Fruit fly (Drosophila melanogaster) Kc167 (cell line): ENCODE data around the gene lds.

Experiments used
- Myc ChIP-seq: fragments of >200 bp; optimal IDR thresholded peaks from 2 replicates; lab custom pipeline; 2017; ENCODE audit warnings: missing external identifiers
- Sin3A ChIP-seq: fragments of >200 bp; optimal IDR thresholded peaks from 2 replicates; lab custom pipeline; 2018; ENCODE audit warnings: missing external identifiers
- h ChIP-seq: fragments of >200 bp; optimal IDR thresholded peaks from 3 replicates; lab custom pipeline; 2018; ENCODE audit warnings: missing external identifiers
- insv ChIP-seq: fragments of >200 bp; optimal IDR thresholded peaks from 3 replicates; lab custom pipeline; 2018; ENCODE audit warnings: missing external identifiers
- psq ChIP-seq: fragments of >200 bp; optimal IDR thresholded peaks from 2 replicates; lab custom pipeline; 2017; ENCODE audit warnings: missing external identifiers
- ttk ChIP-seq: sonication (Bioruptor generic); optimal IDR thresholded peaks from 2 replicates; lab custom pipeline; 2017; ENCODE audit warnings: missing external identifiers

lds gene

DNA sequence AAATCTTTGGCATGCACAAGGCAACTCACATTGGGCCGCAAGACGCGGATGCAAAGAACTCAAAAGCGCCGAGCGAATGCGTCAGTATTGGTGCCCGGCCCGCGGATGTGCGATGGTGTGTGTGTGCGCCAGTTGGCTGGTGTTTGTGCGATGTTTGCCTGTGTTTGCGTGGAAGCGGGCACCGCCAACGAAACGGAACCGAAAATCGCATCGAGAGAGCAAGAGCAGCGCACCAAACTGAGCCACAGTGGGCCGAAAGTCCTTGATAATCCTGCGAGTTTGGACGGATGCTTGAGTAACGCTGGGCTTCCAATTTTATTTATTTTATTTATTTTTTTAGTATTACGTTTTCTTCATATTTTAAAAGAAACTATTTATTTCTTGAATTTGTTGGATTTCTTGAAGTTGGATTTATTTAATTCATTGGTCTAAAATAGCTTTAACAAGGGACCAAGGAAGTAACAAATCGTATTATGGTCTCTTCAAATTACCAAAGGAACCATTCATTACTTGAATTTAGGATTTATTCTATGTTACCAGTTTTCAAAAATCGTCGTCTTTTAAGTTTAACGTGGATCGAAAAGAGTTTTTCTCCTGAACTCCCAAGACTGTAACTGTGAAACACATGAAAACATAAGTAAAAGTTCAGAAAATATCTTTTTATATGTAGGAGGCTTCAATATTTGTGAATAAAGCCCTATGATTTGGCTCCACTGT, 42.7 kb downstream of the lds start:
- TF ChIP-seq h (lab: Kevin White, UChicago) (no peak), Sin3A (lab: Kevin White, UChicago) (no peak), psq (lab: Kevin White, UChicago) (no peak), insv (lab: Kevin White, UChicago) (no peak), Myc (lab: Kevin White, UChicago) (no peak), ttk (no peak)

DNA sequence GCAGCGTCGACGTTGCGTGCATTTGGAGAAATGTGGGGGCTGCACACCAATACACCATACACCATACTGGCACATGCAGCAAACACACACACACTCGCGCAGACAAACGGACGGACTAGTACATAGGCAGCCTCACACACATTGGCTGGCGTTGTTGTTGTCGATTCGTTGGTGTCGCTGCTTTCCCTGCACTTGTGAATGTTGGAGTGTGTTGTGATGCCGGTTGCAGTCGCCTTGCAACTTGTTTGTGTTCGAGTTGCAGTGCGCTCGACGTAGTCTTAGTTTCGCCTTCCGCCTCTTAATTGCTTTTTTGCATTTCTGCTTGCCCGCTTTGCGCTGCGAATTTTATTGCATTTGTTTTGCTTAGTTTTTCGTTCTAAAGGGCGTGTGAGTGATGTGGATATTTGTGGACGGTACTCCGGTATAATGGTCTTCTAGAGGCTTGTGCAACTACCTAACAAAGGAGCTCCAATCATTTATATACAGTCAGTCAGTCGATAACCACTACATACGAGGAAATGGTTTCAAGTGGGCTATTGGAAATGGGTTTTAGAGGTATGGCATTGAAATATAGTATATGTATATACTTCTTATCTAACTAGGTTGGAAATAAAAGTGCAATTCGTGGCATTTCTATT, 43.4 kb downstream of the lds start:
- no peak for TF ChIP-seq psq (lab: Kevin White, UChicago)
- no peak for TF ChIP-seq insv (lab: Kevin White, UChicago)
- no peak for TF ChIP-seq Myc (lab: Kevin White, UChicago)
- TF ChIP-seq ttk = no peak
- TF ChIP-seq h (lab: Kevin White, UChicago) = no peak
- TF ChIP-seq Sin3A (lab: Kevin White, UChicago) = no peak

DNA sequence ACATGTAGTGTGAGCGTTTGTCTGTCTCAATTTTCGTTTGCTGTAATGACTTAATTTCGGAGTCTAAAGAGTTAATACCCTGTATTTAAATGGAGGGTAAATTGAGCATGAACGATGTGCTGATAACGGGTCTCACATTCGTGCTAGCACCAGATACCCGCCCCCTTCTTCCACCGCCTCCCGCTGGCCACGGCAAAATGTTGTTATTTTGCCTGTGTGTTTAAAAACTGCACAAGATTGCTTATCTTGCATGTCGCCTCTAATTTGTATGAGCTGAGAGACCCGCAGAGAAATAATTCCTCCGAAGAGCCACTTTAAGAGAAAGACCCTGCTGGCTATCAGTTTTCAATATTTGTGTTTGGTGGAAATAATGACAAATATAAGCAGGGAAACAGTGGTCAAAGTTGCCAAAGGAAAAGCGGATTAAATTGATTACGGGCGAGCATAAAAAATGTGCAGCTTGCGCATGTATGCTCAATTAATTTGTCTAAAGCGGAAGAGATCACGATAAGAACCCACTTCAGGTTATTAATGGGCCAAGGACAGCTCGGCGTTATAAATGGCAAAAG, 44.6 kb downstream of the lds start:
- TF ChIP-seq Sin3A (lab: Kevin White, UChicago) = no peak
- TF ChIP-seq psq (lab: Kevin White, UChicago) = no peak
- no peak for TF ChIP-seq ttk

DNA sequence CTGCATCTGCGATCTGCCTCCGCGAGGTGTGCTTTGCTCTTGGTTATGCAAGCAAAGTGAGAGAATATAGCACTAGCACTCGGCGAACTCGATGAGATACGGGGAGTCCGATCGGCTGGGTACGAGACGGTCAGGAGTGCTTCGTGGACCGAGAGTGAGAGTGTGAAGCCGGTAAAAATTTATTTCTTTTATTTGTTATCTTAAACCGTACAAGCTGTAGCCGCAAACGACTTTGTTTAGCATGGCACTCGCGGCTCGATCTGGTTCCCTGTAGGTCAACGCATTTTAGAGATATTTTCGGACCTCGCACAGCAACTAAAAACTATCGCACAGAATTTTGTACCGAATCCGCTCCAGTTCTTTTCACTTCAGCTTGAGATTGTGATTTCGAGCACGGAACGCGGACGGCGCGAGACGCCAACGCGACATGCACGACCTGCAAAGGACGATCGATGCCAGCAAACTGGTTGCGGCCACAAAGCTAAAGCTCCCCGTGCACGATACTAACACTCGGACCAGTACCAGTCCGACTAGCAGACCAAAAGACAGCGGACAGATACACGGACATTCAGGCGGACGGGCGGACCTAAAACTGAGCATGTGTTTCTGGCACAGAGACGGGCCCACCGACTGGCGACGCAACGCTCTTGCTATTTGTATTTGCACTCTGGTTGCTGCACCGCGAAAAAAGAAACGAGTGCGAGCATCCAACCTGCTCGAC, 46.5 kb downstream of the lds start:
- TF ChIP-seq insv (lab: Kevin White, UChicago) = no peak
- no peak for TF ChIP-seq ttk
- no peak for TF ChIP-seq Sin3A (lab: Kevin White, UChicago)
- TF ChIP-seq psq (lab: Kevin White, UChicago) = no peak
- TF ChIP-seq h (lab: Kevin White, UChicago) = no peak
- no peak for TF ChIP-seq Myc (lab: Kevin White, UChicago)

DNA sequence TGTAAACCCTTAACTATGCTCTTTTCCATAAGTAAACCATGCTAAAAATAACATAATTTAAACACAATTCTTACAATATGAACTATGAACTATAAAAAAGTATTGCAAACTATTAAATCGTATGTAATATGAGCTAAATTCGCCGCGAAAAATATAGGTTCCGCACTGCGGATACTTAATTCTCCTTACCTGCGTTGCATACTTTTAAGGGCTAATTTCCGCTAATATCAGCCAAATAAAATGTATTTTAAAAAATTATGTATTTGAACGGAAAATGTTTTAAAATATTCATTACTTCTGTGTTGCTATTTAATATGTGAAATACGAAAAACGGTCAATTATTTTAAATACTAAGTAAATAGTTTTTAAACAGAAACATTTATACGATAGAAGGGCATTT, 47.1 kb downstream of the lds start, which contains the start of gene dsx:
TSS of gene dsx (minus strand) at position 62 of the 400 bp plus-strand sequence.
- no peak for TF ChIP-seq psq (lab: Kevin White, UChicago)
- no peak for TF ChIP-seq Sin3A (lab: Kevin White, UChicago)
- TF ChIP-seq Myc (lab: Kevin White, UChicago) = no peak
- no peak for TF ChIP-seq ttk
- no peak for TF ChIP-seq insv (lab: Kevin White, UChicago)
- no peak for TF ChIP-seq h (lab: Kevin White, UChicago)

DNA sequence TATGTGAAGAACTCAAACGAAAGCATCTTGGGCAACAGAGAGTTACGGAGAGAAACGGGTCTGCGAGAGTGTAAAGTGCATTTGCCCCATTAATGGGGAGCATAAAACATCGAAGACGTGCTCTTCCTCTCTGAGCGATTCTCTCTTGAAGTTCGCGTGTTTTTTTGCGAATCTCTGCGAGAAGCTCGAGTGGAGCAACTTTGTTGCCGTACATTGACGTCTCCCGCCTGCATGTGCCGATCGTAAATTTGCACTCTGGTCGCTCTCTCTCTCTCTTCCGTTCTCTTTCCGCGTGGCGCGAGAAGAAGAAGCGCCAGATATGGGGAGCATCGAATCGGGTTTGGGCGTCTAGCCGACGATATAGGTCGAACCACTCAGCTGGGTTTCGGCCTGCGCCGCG, 47.6 kb downstream of the lds start:
- no peak for TF ChIP-seq h (lab: Kevin White, UChicago)
- TF ChIP-seq ttk = no peak
- TF ChIP-seq Myc (lab: Kevin White, UChicago) = no peak
- no peak for TF ChIP-seq Sin3A (lab: Kevin White, UChicago)
- TF ChIP-seq psq (lab: Kevin White, UChicago) = no peak

DNA sequence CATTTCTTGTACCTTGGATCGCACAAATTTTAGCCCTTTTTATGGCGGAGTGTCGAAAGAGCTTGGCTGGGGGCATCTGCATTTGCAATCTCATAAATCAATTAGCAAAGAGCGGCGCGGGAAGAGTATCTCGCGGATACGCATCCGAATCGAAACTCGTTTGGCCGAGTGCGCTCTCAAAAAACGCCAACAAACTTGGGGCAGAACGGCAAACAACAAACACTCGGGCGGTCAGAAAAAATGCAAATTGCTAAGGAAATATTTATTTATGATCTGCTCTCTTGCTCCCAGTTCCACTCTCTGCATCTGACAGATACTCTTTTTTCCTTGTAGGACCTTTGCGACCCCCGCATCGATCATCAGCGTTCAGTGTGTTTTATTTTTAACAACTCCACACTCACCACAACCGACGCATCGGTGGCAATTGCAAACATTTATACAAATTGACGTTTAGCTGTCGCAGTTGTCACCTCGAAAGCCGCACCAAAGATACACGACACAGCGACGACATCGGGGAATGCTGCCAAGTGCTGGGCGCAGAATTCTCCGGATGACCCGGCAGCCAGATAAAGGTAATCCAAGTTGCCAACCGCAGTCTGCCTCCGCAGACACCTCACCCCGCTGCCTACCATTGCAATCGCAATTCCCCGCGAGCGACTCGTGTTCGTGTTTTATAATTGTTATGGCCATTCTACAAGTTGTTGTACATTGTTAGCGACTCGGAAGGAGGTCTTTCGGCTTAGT, 48.9 kb downstream of the lds start:
- no peak for TF ChIP-seq ttk

DNA sequence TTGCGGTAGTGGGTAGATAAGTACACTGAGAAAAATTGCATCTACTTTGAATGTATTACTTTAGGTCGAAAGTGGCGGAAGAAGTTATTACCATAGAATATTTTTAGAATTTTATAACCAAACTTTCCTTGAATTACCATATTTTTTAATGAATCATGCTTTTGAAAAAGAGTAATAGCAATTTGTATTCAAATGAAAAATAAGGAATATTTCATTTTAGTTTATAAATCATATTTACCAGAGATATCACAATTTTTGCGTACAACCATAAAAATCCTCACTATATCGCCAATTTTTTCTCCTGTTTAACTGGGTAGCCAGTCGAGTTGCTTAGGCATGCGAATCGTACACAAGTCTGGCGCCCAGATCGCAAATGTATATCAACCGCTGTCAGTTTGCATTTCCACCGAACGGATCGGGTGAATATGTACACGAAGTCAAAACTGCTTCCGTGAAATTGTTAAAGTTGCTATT, 49.5 kb downstream of the lds start:
- TF ChIP-seq Sin3A (lab: Kevin White, UChicago) (no peak), insv (lab: Kevin White, UChicago) (no peak), psq (lab: Kevin White, UChicago) (no peak), ttk (no peak), h (lab: Kevin White, UChicago) (no peak)

DNA sequence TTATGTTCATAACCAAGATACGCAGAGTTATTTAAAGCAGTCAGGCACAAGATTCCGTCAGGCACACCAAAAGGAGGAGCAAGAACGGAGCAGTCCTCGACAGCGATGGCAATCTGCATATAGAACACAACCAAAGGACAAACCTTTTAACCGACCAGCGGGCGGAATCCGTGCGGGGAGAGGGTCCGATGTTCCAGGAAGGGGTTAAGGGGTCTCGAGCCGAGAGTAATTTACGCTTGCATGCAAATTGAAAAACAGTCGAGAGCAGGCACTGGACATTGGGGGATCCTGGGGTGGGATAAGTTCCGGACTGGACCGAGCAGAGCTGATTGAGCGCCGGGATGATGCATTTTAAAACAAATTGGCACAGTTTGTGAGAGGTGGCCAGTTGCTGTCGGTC, 50.4 kb downstream of the lds start:
- TF ChIP-seq ttk (no peak), Myc (lab: Kevin White, UChicago) (no peak), insv (lab: Kevin White, UChicago) (no peak), psq (lab: Kevin White, UChicago) (no peak), Sin3A (lab: Kevin White, UChicago) (no peak), h (lab: Kevin White, UChicago) (no peak)

DNA sequence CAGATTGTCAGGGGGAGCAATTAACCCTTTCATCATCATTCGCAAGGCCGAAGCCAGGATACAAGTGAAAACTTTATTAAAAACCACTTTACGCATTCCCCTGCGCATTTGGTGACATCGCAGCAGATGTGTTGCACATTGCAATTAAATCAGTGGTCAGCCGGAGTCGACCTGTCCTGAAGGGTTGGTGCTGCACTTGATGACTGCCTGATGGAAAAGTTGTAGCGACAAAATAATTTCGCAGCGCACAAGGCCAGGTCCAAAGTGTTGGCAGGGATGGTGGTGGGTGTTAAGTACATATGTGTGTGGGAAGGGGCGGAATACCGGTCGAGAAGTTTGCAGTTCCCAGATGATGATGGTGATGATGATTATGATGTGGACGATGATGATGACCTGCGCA, 51.9 kb downstream of the lds start:
- TF ChIP-seq Sin3A (lab: Kevin White, UChicago) (no peak), insv (lab: Kevin White, UChicago) (no peak), Myc (lab: Kevin White, UChicago) (no peak), psq (lab: Kevin White, UChicago) (no peak), h (lab: Kevin White, UChicago) (no peak), ttk (no peak)

DNA sequence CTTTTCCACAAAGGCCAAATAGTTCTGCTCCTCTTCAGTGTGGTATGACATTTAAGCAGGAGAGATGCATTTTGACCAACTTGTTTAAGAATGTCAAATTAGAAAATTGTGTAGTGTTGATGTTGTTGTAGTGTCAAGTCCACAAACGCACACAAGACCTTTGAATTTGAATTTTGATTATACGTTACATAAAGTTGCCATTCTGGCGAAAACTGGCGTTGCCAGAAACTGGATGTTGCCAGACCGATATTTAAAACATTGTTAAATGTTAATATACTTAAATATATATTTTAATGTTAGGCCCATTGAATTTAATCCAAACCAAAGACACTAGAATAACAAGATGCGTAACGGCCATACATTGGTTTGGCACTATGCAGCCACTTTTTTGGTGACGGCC, 52.8 kb downstream of the lds start:
- no peak for TF ChIP-seq Sin3A (lab: Kevin White, UChicago)
